Fruit fly (Drosophila melanogaster): Measurements from ENCODE around the gene CG13658.

dm6 chr3R:25309175-25309574, 21.9 kb downstream of the CG13658 start:
- TF ChIP-seq h (optimal IDR thresholded peaks at IDR 0.05): no peak
- no peak for TF ChIP-seq ttk (optimal IDR thresholded peaks at IDR 0.05)

All from Kc167 (cell line).